Worm (Caenorhabditis elegans) whole organism, L4 larva: ENCODE measurements around the gene T06D8.9.

Experiments
- ces-1 ChIP-seq: fragments of 150-350 bp; sonication (generic microtip); optimal IDR thresholded peaks from 4 replicates; lab custom pipeline; 2014; ENCODE audit warnings: missing biosample characterization, missing genetic modification reagents, missing genetic modification characterization
- gei-8 ChIP-seq: fragments of 200-800 bp; sonication (Bioruptor generic); optimal IDR thresholded peaks from 2 replicates; lab custom pipeline; 2018; ENCODE audit warnings: mild to moderate bottlenecking, missing genetic modification characterization, missing compliant biosample characterization
- mdl-1 ChIP-seq, 2 experiments: fragments of 150-350 bp in 1 of 2; sonication (generic microtip) in 1 of 2; optimal IDR thresholded peaks; 2 replicates each; lab custom pipeline; 2014 to 2017; ENCODE audit warnings: missing biosample characterization in 2 of 2, missing genetic modification characterization in 2 of 2
- mep-1 ChIP-seq: fragments of 150-350 bp; sonication (generic microtip); optimal IDR thresholded peaks from 3 replicates; lab custom pipeline; 2014; ENCODE audit warnings: missing biosample characterization, missing genetic modification characterization
- pha-4 ChIP-seq, 2 experiments: fragments of 150-350 bp in 1 of 2; fragments of 200-800 bp in 1 of 2; sonication (Bioruptor generic) in 1 of 2; IDR thresholded peaks in 1 of 2; optimal IDR thresholded peaks in 1 of 2; 2 replicates each; pipeline versions ENCODE4 v1.3.6 to Lab custom; 2014 to 2022; ENCODE audit warnings: missing genetic modification characterization in 2 of 2, missing genetic modification reagents in 2 of 2, missing biosample characterization in 1 of 2, missing compliant biosample characterization in 1 of 2

DNA sequence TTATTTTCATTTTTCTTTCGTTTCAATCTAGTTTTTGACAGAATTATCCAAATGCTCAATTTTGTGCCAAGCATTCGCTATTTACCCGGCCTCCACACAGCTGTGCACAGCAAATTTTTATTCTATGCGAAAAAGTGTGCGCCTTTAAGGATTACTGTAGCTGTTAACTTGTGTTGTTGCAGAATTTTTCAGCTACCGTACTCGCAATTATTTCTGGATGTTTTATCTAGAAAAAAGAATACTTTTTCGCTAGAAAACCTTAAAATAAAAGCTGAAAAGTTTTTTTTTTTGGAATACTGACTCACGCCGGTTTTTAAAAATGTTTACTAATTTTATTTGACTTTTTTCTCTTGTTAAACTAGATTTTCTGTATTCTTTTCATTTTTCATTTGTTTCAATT is 2.1 kb downstream of the T06D8.9 start:
- no peak for TF ChIP-seq mep-1 (tag; lab: Kevin White, UChicago)
- TF ChIP-seq mdl-1 (tag; optimal IDR thresholded peaks at IDR 0.05; lab: Kevin White, UChicago): no peak
- no peak for TF ChIP-seq gei-8 (GFP tag; lab: Kevin White, UChicago)
- TF ChIP-seq ces-1 (GFP tag; lab: Kevin White, UChicago): no peak
- no peak for TF ChIP-seq pha-4 (GFP tag; IDR thresholded peaks at IDR 0.05; lab: Robert Waterston, UW)
- TF ChIP-seq pha-4 (tag; optimal IDR thresholded peaks at IDR 0.05; lab: Kevin White, UChicago): no peak
